Fruit fly (Drosophila melanogaster) whole organism, prepupa: Measurements from ENCODE around the gene LUBEL.

Experiments
- CG32006 ChIP-seq: fragments of 200-800 bp; sonication (Bioruptor generic); optimal IDR thresholded peaks from 3 replicates; lab custom pipeline; 2017; ENCODE audit warnings: missing biosample characterization, mild to moderate bottlenecking, missing genetic modification characterization
- CG6854 ChIP-seq: fragments of 200-800 bp; sonication (Bioruptor generic); optimal IDR thresholded peaks from 2 replicates; lab custom pipeline; 2017; ENCODE audit warnings: missing biosample characterization, mild to moderate bottlenecking, missing genetic modification characterization
- CG7368 ChIP-seq: fragments of 200-800 bp; sonication (Bioruptor generic); optimal IDR thresholded peaks from 3 replicates; lab custom pipeline; 2016; ENCODE audit warnings: missing biosample characterization, missing genetic modification characterization
- CG8632 ChIP-seq: fragments of 200-800 bp; sonication (Bioruptor generic); optimal IDR thresholded peaks from 3 replicates; lab custom pipeline; 2016; ENCODE audit warnings: missing biosample characterization, missing genetic modification characterization
- Eip93F ChIP-seq: fragments of 200-800 bp; sonication (Bioruptor generic); optimal IDR thresholded peaks from 2 replicates; lab custom pipeline; 2016; ENCODE audit warnings: missing biosample characterization, mild to moderate bottlenecking, missing genetic modification characterization
- Sox102F ChIP-seq: fragments of 200-800 bp; sonication (Bioruptor generic); optimal IDR thresholded peaks from 2 replicates; lab custom pipeline; 2016; ENCODE audit warnings: missing biosample characterization, mild to moderate bottlenecking, missing genetic modification characterization
- achi ChIP-seq: fragments of 200-800 bp; sonication (Bioruptor generic); optimal IDR thresholded peaks from 3 replicates; lab custom pipeline; 2016; ENCODE audit warnings: missing biosample characterization, missing genetic modification characterization
- dsx ChIP-seq: fragments of 200-800 bp; optimal IDR thresholded peaks from 3 replicates; lab custom pipeline; 2019; ENCODE audit warnings: missing biosample characterization, mild to moderate bottlenecking, missing genetic modification characterization, moderate library complexity; ENCODE audit not compliant: poor library complexity, severe bottlenecking
- ss ChIP-seq, 2 experiments: fragments of 200-800 bp; sonication (Bioruptor generic); optimal IDR thresholded peaks; 2 replicates in 1 of 2; 3 replicates in 1 of 2; lab custom pipeline; 2017 to 2018; ENCODE audit warnings: mild to moderate bottlenecking in 2 of 2, missing biosample characterization in 2 of 2, missing genetic modification characterization in 2 of 2, moderate library complexity in 1 of 2

DNA sequence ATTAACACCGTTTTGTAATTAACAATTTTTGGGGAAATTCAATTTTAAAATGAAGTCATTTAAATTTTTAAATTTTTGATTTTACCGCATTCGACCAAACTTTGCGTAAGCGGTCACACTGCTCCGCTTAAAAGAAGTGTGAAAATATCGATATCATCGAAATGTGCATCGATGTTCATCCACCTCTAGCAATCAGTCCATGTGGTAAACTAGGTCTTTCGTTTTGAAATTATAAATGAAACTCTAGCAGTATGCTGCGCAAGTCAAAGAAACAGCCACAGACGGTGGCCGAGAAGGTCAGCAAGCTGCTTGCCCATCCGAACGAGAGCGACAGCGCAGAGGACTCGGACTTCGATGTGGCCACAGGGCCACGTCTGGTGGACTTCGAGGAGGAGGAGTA is 55.1 kb downstream of the LUBEL start, which contains the start of gene Aatf:
- TF ChIP-seq Eip93F (GFP tag; lab: Kevin White, UChicago) (no peak), CG8632 (no peak), dsx (GFP tag; lab: Kevin White, UChicago) (no peak), CG6854 (GFP tag; lab: Kevin White, UChicago) (no peak), achi (GFP tag; lab: Kevin White, UChicago) (no peak), Sox102F (GFP tag; lab: Kevin White, UChicago) (no peak), ss (GFP tag; optimal IDR thresholded peaks at IDR 0.05; lab: Kevin White, UChicago) (no peak), CG32006 (GFP tag; lab: Kevin White, UChicago) (no peak), CG7368 (no peak)
